Fruit fly (Drosophila melanogaster) whole organism, wandering third instar larva: ENCODE results near the gene Rpp20.
A peak's percentile ranks its signal among the peaks of the same experiment; 100 is the strongest.

Source experiments
- Abd-B ChIP-seq: fragments of >200 bp; optimal IDR thresholded peaks from 2 replicates; lab custom pipeline; 2017; ENCODE audit warnings: missing biosample characterization, missing genetic modification characterization
- CG32264 ChIP-seq: fragments of 200-800 bp; sonication (Bioruptor generic); optimal IDR thresholded peaks from 2 replicates; lab custom pipeline; 2016; ENCODE audit warnings: missing biosample characterization, missing genetic modification characterization
- CG9705 ChIP-seq: fragments of 200-800 bp; sonication (Bioruptor generic); optimal IDR thresholded peaks from 2 replicates; lab custom pipeline; 2018; ENCODE audit warnings: missing biosample characterization, mild to moderate bottlenecking, missing genetic modification characterization
- CrebA ChIP-seq: fragments of 200-800 bp; sonication (Bioruptor generic); optimal IDR thresholded peaks from 2 replicates; lab custom pipeline; 2016; ENCODE audit warnings: missing biosample characterization, mild to moderate bottlenecking, missing genetic modification characterization, borderline replicate concordance
- Dfd ChIP-seq: fragments of >200 bp; optimal IDR thresholded peaks from 2 replicates; lab custom pipeline; 2017; ENCODE audit warnings: missing biosample characterization, missing genetic modification characterization
- Dif ChIP-seq: fragments of 200-275, 200-300 bp; sonication (Bioruptor generic); optimal IDR thresholded peaks from 2 replicates; lab custom pipeline; 2018; ENCODE audit warnings: missing biosample characterization, missing genetic modification characterization; ENCODE audit not compliant: partially characterized antibody
- GATAd ChIP-seq: sonication (Bioruptor generic); optimal IDR thresholded peaks from 2 replicates; lab custom pipeline; 2016; ENCODE audit warnings: missing biosample characterization, missing genetic modification characterization
- Hnf4 ChIP-seq: fragments of 200-800 bp; sonication (Bioruptor generic); optimal IDR thresholded peaks from 2 replicates; lab custom pipeline; 2016; ENCODE audit warnings: missing biosample characterization, mild to moderate bottlenecking, missing genetic modification characterization
- Hr78 ChIP-seq: fragments of >200 bp; optimal IDR thresholded peaks from 2 replicates; lab custom pipeline; 2017; ENCODE audit warnings: missing biosample characterization, missing genetic modification characterization
- Hr83 ChIP-seq: fragments of 200-300 bp; sonication (Bioruptor generic); optimal IDR thresholded peaks from 2 replicates; lab custom pipeline; 2016; ENCODE audit warnings: missing biosample characterization, mild to moderate bottlenecking, missing genetic modification characterization, moderate library complexity; ENCODE audit not compliant: poor library complexity, severe bottlenecking
- Mio ChIP-seq: sonication (Bioruptor generic); optimal IDR thresholded peaks from 2 replicates; lab custom pipeline; 2016; ENCODE audit warnings: missing biosample characterization, missing genetic modification characterization
- Myc ChIP-seq: fragments of >200 bp; optimal IDR thresholded peaks from 2 replicates; lab custom pipeline; 2017
- N ChIP-seq: fragments of >200 bp; optimal IDR thresholded peaks from 2 replicates; lab custom pipeline; 2018; ENCODE audit warnings: missing biosample characterization, missing external identifiers, missing genetic modification characterization
- OdsH ChIP-seq: fragments of 200-800 bp; sonication (Bioruptor generic); optimal IDR thresholded peaks from 2 replicates; lab custom pipeline; 2016; ENCODE audit warnings: missing biosample characterization, mild to moderate bottlenecking, missing genetic modification characterization
- Rel ChIP-seq, 2 experiments: fragments of 200-800 bp; sonication (Bioruptor generic) in 1 of 2; optimal IDR thresholded peaks; 2 replicates in 1 of 2; 3 replicates in 1 of 2; lab custom pipeline; 2016 to 2019; ENCODE audit warnings: mild to moderate bottlenecking in 2 of 2, missing biosample characterization in 2 of 2, missing genetic modification characterization in 2 of 2, moderate library complexity in 1 of 2
- Sp1 ChIP-seq: fragments of 200-800 bp; sonication (Bioruptor generic); optimal IDR thresholded peaks from 3 replicates; lab custom pipeline; 2019; ENCODE audit warnings: missing biosample characterization, mild to moderate bottlenecking, missing genetic modification characterization, moderate library complexity
- Vsx2 ChIP-seq: fragments of 200-300, 225-300 bp; sonication (Bioruptor generic); optimal IDR thresholded peaks from 2 replicates; lab custom pipeline; 2018; ENCODE audit warnings: missing biosample characterization, missing genetic modification characterization; ENCODE audit not compliant: partially characterized antibody
- br ChIP-seq: fragments of 200-800 bp; sonication (Bioruptor generic); optimal IDR thresholded peaks from 2 replicates; lab custom pipeline; 2016; ENCODE audit warnings: missing biosample characterization, missing genetic modification characterization
- dl ChIP-seq, 2 experiments: fragments of 175-275, 200-275 bp in 1 of 2; fragments of 200-275 bp in 1 of 2; sonication (Bioruptor generic); optimal IDR thresholded peaks; lab custom pipeline; 2018; ENCODE audit warnings: mild to moderate bottlenecking in 2 of 2, missing biosample characterization in 2 of 2, missing genetic modification characterization in 2 of 2, moderate library complexity in 2 of 2; ENCODE audit not compliant: partially characterized antibody in 2 of 2, insufficient read depth in 1 of 2
- dmrt93B ChIP-seq: fragments of 200-800 bp; sonication (Bioruptor generic); optimal IDR thresholded peaks from 2 replicates; lab custom pipeline; 2018; ENCODE audit warnings: missing biosample characterization, mild to moderate bottlenecking, missing genetic modification characterization
- dsf ChIP-seq: sonication (Bioruptor generic); optimal IDR thresholded peaks from 2 replicates; lab custom pipeline; 2016; ENCODE audit warnings: missing biosample characterization, missing genetic modification characterization, borderline replicate concordance
- ey ChIP-seq: fragments of 200-800 bp; sonication (Bioruptor generic); optimal IDR thresholded peaks from 2 replicates; lab custom pipeline; 2016; ENCODE audit warnings: missing biosample characterization, missing genetic modification characterization
- foxo ChIP-seq, 2 experiments: fragments of 200-800 bp; sonication (Bioruptor generic); optimal IDR thresholded peaks; 2 replicates in 1 of 2; 3 replicates in 1 of 2; lab custom pipeline; 2016 to 2017; ENCODE audit warnings: missing biosample characterization in 2 of 2, missing genetic modification characterization in 2 of 2
- fru ChIP-seq: fragments of 200-800 bp; sonication (Bioruptor generic); optimal IDR thresholded peaks from 3 replicates; lab custom pipeline; 2016; ENCODE audit warnings: missing biosample characterization, mild to moderate bottlenecking, missing genetic modification characterization
- h ChIP-seq: fragments of 200-800 bp; sonication (Bioruptor generic); optimal IDR thresholded peaks from 3 replicates; lab custom pipeline; 2016; ENCODE audit warnings: missing biosample characterization, mild to moderate bottlenecking, missing genetic modification characterization
- jim ChIP-seq: fragments of 175-275, 200-325 bp; sonication (Bioruptor generic); optimal IDR thresholded peaks from 2 replicates; lab custom pipeline; 2016; ENCODE audit warnings: missing biosample characterization, mild to moderate bottlenecking, missing genetic modification characterization
- lola ChIP-seq: fragments of >200 bp; optimal IDR thresholded peaks from 2 replicates; lab custom pipeline; 2017; ENCODE audit warnings: missing biosample characterization, missing genetic modification characterization
- pan ChIP-seq: fragments of >200 bp; optimal IDR thresholded peaks from 2 replicates; lab custom pipeline; 2017
- psq ChIP-seq: fragments of 200-800 bp; sonication (Bioruptor generic); optimal IDR thresholded peaks from 3 replicates; lab custom pipeline; 2017; ENCODE audit warnings: missing biosample characterization, mild to moderate bottlenecking, missing genetic modification characterization, moderate library complexity
- rgr ChIP-seq: fragments of 200-800 bp; sonication (Bioruptor generic); optimal IDR thresholded peaks from 3 replicates; lab custom pipeline; 2016; ENCODE audit warnings: missing biosample characterization, mild to moderate bottlenecking, missing genetic modification characterization
- sage ChIP-seq: fragments of 200-800 bp; sonication (Bioruptor generic); optimal IDR thresholded peaks from 2 replicates; lab custom pipeline; 2016; ENCODE audit warnings: missing biosample characterization, mild to moderate bottlenecking, missing genetic modification characterization
- sv ChIP-seq: fragments of 200-800 bp; sonication (Bioruptor generic); optimal IDR thresholded peaks from 3 replicates; lab custom pipeline; 2016; ENCODE audit warnings: missing biosample characterization, missing genetic modification characterization
- tai ChIP-seq: sonication (Bioruptor generic); optimal IDR thresholded peaks from 2 replicates; lab custom pipeline; 2016; ENCODE audit warnings: missing biosample characterization, missing genetic modification characterization
- woc ChIP-seq: sonication (Bioruptor generic); optimal IDR thresholded peaks from 2 replicates; lab custom pipeline; 2016; ENCODE audit warnings: missing biosample characterization, mild to moderate bottlenecking, missing genetic modification characterization

Gene Rpp20

DNA sequence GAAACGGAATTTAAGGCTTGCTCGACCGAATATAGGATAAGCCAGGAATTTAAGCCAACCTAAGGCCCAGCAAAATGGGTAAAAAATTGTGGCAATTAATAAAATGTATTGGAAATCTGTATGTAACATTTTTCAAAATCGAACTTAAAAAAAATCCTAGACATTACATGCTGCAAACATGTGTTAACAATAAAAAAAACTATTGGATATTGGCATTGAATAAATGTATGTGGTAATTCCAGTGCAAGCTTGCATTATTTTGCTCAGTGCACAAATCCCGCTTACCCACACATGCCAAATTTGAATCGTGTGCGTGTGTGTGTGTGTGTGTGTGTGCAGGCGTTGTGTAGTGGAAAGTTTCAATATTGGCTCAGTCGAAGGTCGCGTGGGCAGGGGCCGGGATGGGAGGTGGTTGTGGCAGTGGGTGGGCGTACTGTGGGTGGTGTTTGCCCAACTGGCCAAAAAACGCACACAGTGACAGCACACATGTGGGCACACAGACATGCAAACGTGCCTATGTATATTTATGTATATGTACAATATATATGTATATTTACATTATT, 19.3 kb downstream of the Rpp20 start:
- no peak for TF ChIP-seq Hr78 (GFP tag; lab: Kevin White, UChicago)
- no peak for TF ChIP-seq OdsH
- no peak for TF ChIP-seq dsf (GFP tag; lab: Kevin White, UChicago)
- no peak for TF ChIP-seq psq (GFP tag; lab: Kevin White, UChicago)
- no peak for TF ChIP-seq br (GFP tag; lab: Kevin White, UChicago)
- TF ChIP-seq sage (GFP tag; lab: Kevin White, UChicago), result no peak
- TF ChIP-seq Sp1, result no peak
- TF ChIP-seq Rel (GFP tag; optimal IDR thresholded peaks at IDR 0.05; lab: Kevin White, UChicago), result no peak
- TF ChIP-seq Rel (tag; optimal IDR thresholded peaks at IDR 0.05; lab: Kevin White, UChicago), result no peak
- no peak for TF ChIP-seq Vsx2 (GFP tag; lab: Kevin White, UChicago)
- TF ChIP-seq dl (GFP tag; optimal IDR thresholded peaks at IDR 0.05; lab: Kevin White, UChicago; ENCODE audit: insufficient read depth in 1 of 2, partially characterized antibody in 2 of 2), result no peak
- TF ChIP-seq CG32264, result no peak
- peak; percentile 3 for TF ChIP-seq fru (GFP tag; lab: Kevin White, UChicago)
- no peak for TF ChIP-seq tai (GFP tag; lab: Kevin White, UChicago)
- TF ChIP-seq CrebA (GFP tag; lab: Kevin White, UChicago), result no peak
- no peak for TF ChIP-seq sv (GFP tag; lab: Kevin White, UChicago)
- no peak for TF ChIP-seq jim (GFP tag; lab: Kevin White, UChicago)
- no peak for TF ChIP-seq lola (GFP tag; lab: Kevin White, UChicago)
- peak in 1 of 2 experiments; percentile 24 for TF ChIP-seq foxo (GFP tag; optimal IDR thresholded peaks at IDR 0.05; lab: Kevin White, UChicago)
- TF ChIP-seq ey, result peak; percentile 13
- no peak for TF ChIP-seq Myc (lab: Kevin White, UChicago)
- TF ChIP-seq Abd-B, result no peak
- TF ChIP-seq Hnf4 (GFP tag; lab: Kevin White, UChicago), result no peak
- peak; percentile 1 for TF ChIP-seq rgr (GFP tag; lab: Kevin White, UChicago)
- TF ChIP-seq dmrt93B (GFP tag; lab: Kevin White, UChicago), result no peak
- no peak for TF ChIP-seq CG9705 (GFP tag; lab: Kevin White, UChicago)
- TF ChIP-seq Mio (GFP tag; lab: Kevin White, UChicago), result no peak
- no peak for TF ChIP-seq woc (GFP tag; lab: Kevin White, UChicago)
- no peak for TF ChIP-seq pan (lab: Kevin White, UChicago)
- no peak for TF ChIP-seq N (GFP tag; lab: Kevin White, UChicago)
- TF ChIP-seq h, result peak; percentile 12
- no peak for TF ChIP-seq GATAd (GFP tag; lab: Kevin White, UChicago)

DNA sequence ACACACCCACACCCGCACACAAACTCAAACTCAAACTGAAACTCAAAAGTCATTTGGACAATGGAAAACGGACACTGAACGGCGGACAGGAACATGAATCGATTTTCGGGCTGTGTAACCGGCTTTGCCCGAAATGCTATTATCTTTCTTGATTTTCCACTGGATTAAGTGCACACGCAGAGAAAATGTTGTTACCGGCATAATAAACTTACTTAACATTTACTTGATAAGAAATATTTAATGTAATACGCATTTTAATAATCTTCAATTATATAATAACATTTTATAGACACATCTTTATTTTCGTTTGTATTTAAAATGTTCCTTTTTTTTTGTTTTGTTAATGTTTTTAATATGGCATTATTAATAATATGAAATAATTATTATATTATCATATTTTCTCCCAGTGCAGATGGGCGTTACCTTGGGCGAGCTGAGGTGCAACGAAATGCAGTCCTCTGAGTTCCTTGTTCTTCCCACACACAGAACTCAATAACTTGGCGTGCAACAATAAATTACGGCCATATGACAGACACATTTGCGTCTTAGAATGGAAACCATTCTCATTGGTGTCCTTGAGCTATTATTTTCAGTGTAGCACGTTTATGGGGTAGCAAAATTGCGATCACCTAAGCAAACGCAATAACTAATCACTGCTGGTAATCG, 20.7 kb downstream of the Rpp20 start, which contains the start of gene CG12702:
Gene CG12702 (minus strand): TSS at position 51 of the 666 bp plus-strand sequence.
- no peak for TF ChIP-seq fru (GFP tag; lab: Kevin White, UChicago)
- TF ChIP-seq dsf (GFP tag; lab: Kevin White, UChicago), result no peak
- TF ChIP-seq pan (lab: Kevin White, UChicago), result no peak
- no peak for TF ChIP-seq Hr83 (GFP tag; lab: Kevin White, UChicago)
- no peak for TF ChIP-seq ey
- TF ChIP-seq CG9705 (GFP tag; lab: Kevin White, UChicago), result no peak

DNA sequence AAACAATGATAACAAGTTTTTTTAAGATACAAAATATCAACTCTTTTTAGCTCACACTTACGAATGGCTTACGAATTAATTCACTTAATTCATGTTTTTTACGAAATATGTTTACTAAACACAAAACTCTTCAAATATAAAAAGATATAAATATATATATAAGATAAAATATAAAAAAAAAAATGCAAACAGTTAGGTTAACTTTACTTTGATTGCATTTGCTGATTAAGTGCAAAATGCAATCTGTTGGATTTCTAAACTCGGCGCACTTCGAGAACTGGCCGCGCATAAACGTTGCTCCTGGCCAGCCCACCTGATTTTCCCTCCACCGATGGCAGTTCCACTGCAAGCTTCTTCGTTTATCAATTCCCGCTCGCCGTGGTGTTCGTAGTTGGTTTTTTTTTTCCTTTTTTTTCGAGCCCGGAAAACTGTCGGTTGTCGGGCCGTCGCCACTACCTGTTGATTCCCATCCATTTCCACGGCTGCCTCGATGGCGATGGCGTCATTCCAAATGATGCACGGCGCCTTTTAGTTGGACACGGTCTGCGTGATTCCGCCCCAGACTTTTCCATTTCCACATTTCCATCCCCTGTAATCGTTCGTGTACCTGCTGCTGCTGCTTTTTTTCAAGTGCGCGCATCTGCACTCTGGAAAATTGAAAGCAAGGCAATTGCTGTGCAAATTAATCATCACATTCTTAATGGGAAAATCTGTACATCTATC, 21.4 kb downstream of the Rpp20 start:
- TF ChIP-seq CG32264, result no peak
- no peak for TF ChIP-seq Mio (GFP tag; lab: Kevin White, UChicago)
- no peak for TF ChIP-seq lola (GFP tag; lab: Kevin White, UChicago)
- TF ChIP-seq Dif, result no peak
- TF ChIP-seq Hr83 (GFP tag; lab: Kevin White, UChicago), result no peak
- no peak for TF ChIP-seq GATAd (GFP tag; lab: Kevin White, UChicago)
- no peak for TF ChIP-seq pan (lab: Kevin White, UChicago)
- TF ChIP-seq sage (GFP tag; lab: Kevin White, UChicago), result no peak
- TF ChIP-seq sv (GFP tag; lab: Kevin White, UChicago), result no peak
- no peak for TF ChIP-seq h
- TF ChIP-seq Dfd (GFP tag; lab: Kevin White, UChicago), result no peak
